Worm (Caenorhabditis elegans) whole organism, mixed stage, embryonic: Measurements from ENCODE around the gene H19J13.2.

Source experiments
- bed-3 ChIP-seq: fragments of 200-800 bp; sonication (Bioruptor generic); optimal IDR thresholded peaks from 3 replicates; lab custom pipeline; 2018; ENCODE audit warnings: mild to moderate bottlenecking, missing genetic modification characterization, moderate library complexity, missing compliant biosample characterization
- lin-13 ChIP-seq: fragments of 150-350 bp; optimal IDR thresholded peaks from 2 replicates; lab custom pipeline; 2014; ENCODE audit warnings: missing biosample characterization, missing genetic modification characterization
- lsy-2 ChIP-seq: fragments of 150-350 bp; optimal IDR thresholded peaks from 2 replicates; lab custom pipeline; 2014; ENCODE audit warnings: missing biosample characterization, missing genetic modification characterization
- pha-4 ChIP-seq: fragments of 150-350 bp; optimal IDR thresholded peaks from 2 replicates; lab custom pipeline; 2018; ENCODE audit warnings: missing biosample characterization, missing genetic modification reagents, missing genetic modification characterization
- sptf-1 ChIP-seq: sonication (generic microtip); optimal IDR thresholded peaks from 2 replicates; lab custom pipeline; 2017; ENCODE audit warnings: mild to moderate bottlenecking, missing genetic modification characterization, moderate library complexity, missing compliant biosample characterization
- unc-120 ChIP-seq: sonication (generic microtip); optimal IDR thresholded peaks from 2 replicates; lab custom pipeline; 2017; ENCODE audit warnings: missing genetic modification characterization, missing compliant biosample characterization; ENCODE audit not compliant: poor library complexity, severe bottlenecking

DNA sequence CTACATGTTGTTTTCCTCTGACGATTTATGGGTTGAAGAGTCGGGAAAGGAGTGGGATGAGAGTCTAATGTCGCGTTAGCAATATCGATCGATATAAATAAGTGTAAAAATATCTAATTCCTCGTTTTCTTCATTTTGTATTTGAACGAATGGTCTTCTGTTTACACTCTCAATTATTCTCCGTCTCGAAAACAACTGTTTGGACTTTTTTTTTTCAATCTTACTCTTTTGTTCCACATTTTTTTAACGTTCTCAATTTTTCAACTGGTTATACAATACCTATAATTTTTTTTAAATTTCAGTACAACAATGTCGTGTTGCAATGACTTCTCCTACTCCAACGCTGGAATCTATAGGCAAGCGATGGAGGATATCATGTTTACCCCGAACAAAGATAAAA, 47.6 kb upstream of the H19J13.2 start, which contains the start of gene F17A2.13:
- TF ChIP-seq bed-3 (no peak), lsy-2 (tag; lab: Kevin White, UChicago) (no peak), pha-4 (no peak), unc-120 (tag; lab: Kevin White, UChicago) (no peak), sptf-1 (tag; lab: Kevin White, UChicago) (no peak), lin-13 (no peak)
